Fruit fly (Drosophila melanogaster) whole organism, embryonic: ENCODE measurements around the gene CG17376.

Experiments
- ATbp ChIP-seq: fragments of 200-800 bp; sonication (Bioruptor generic); optimal IDR thresholded peaks from 2 replicates; lab custom pipeline; 2017; ENCODE audit warnings: missing biosample characterization, mild to moderate bottlenecking, missing genetic modification characterization, missing genetic modification reagents
- Atf6 ChIP-seq: fragments of 200-800 bp; sonication (Bioruptor generic); IDR thresholded peaks from 2 replicates; pipeline ENCODE4 v1.3.6; 2022; ENCODE audit warnings: missing biosample characterization, missing genetic modification characterization
- CG1024 ChIP-seq: fragments of 200-800 bp; sonication (Bioruptor generic); IDR thresholded peaks from 2 replicates; pipeline ENCODE4 v1.3.6; 2022; ENCODE audit warnings: missing biosample characterization, missing genetic modification characterization
- CG10321 ChIP-seq: fragments of 200-800 bp; sonication (Bioruptor generic); IDR thresholded peaks from 2 replicates; pipeline ENCODE4 v1.3.6; 2022; ENCODE audit warnings: missing biosample characterization, missing genetic modification characterization
- CG10959 ChIP-seq: fragments of 200-800 bp; sonication (Bioruptor generic); IDR thresholded peaks from 2 replicates; pipeline ENCODE4 v1.3.6; 2022; ENCODE audit warnings: missing biosample characterization, missing genetic modification characterization
- CG12071 ChIP-seq: fragments of 200-800 bp; sonication (Bioruptor generic); optimal IDR thresholded peaks from 3 replicates; lab custom pipeline; 2018; ENCODE audit warnings: missing biosample characterization, mild to moderate bottlenecking, missing genetic modification characterization
- CG13424 ChIP-seq: fragments of 200-800 bp; sonication (Bioruptor generic); optimal IDR thresholded peaks from 2 replicates; lab custom pipeline; 2019; ENCODE audit warnings: missing biosample characterization, mild to moderate bottlenecking, missing genetic modification characterization, moderate library complexity
- CG14667 ChIP-seq: fragments of 200-800 bp; sonication (Bioruptor generic); IDR thresholded peaks from 2 replicates; pipeline ENCODE4 v1.3.6; 2022; ENCODE audit warnings: missing biosample characterization, missing genetic modification characterization
- CG15073 ChIP-seq: fragments of 200-800 bp; sonication (Bioruptor generic); optimal IDR thresholded peaks from 2 replicates; lab custom pipeline; 2016; ENCODE audit warnings: missing biosample characterization, missing genetic modification characterization
- CG15479 ChIP-seq: fragments of 200-800 bp; sonication (Bioruptor generic); optimal IDR thresholded peaks from 3 replicates; lab custom pipeline; 2019; ENCODE audit warnings: missing biosample characterization, mild to moderate bottlenecking, missing genetic modification characterization, moderate library complexity
- CG16813 ChIP-seq: fragments of 200-800 bp; sonication (Bioruptor generic); IDR thresholded peaks from 3 replicates; pipeline ENCODE4 v1.3.6; 2022; ENCODE audit warnings: missing biosample characterization, missing genetic modification characterization; ENCODE audit not compliant: partially characterized antibody
- CG1792 ChIP-seq: fragments of 200-800 bp; sonication (Bioruptor generic); optimal IDR thresholded peaks from 2 replicates; lab custom pipeline; 2016; ENCODE audit warnings: missing biosample characterization, missing genetic modification characterization
- CG4404 ChIP-seq: fragments of 200-800 bp; sonication (Bioruptor generic); IDR thresholded peaks from 2 replicates; pipeline ENCODE4 v1.3.6; 2022; ENCODE audit warnings: missing biosample characterization, missing genetic modification characterization
- Chrac-16 ChIP-seq: fragments of 200-800 bp; sonication (Bioruptor generic); optimal IDR thresholded peaks from 3 replicates; lab custom pipeline; 2016; ENCODE audit warnings: missing biosample characterization, missing genetic modification characterization
- D19A ChIP-seq: fragments of 200-800 bp; optimal IDR thresholded peaks from 3 replicates; lab custom pipeline; 2019; ENCODE audit warnings: missing biosample characterization, mild to moderate bottlenecking, missing genetic modification characterization, moderate library complexity
- Dbx ChIP-seq: fragments of 200-800 bp; sonication (Bioruptor generic); IDR thresholded peaks from 3 replicates; pipeline ENCODE4 v1.3.6; 2022; ENCODE audit warnings: missing biosample characterization, missing genetic modification characterization
- Doc3 ChIP-seq: fragments of 200-800 bp; sonication (Bioruptor generic); IDR thresholded peaks from 3 replicates; pipeline ENCODE4 v1.3.6; 2022; ENCODE audit warnings: missing biosample characterization, missing genetic modification characterization; ENCODE audit not compliant: partially characterized antibody
- HmgZ ChIP-seq: fragments of 200-800 bp; sonication (Bioruptor generic); optimal IDR thresholded peaks from 2 replicates; lab custom pipeline; 2018; ENCODE audit warnings: missing biosample characterization, mild to moderate bottlenecking, missing genetic modification characterization
- Pdp1 ChIP-seq, 2 experiments: fragments of 200-800 bp; sonication (Bioruptor generic); optimal IDR thresholded peaks; 3 replicates each; lab custom pipeline; 2016; ENCODE audit warnings: missing biosample characterization in 2 of 2, missing genetic modification characterization in 2 of 2, mild to moderate bottlenecking in 1 of 2, moderate library complexity in 1 of 2
- Sox102F ChIP-seq: fragments of 200-800 bp; sonication (Bioruptor generic); optimal IDR thresholded peaks from 2 replicates; lab custom pipeline; 2018; ENCODE audit warnings: missing biosample characterization, mild to moderate bottlenecking, missing genetic modification characterization, moderate library complexity
- chm ChIP-seq: fragments of 200-800 bp; sonication (Bioruptor generic); IDR thresholded peaks from 2 replicates; pipeline ENCODE4 v1.3.6; 2022; ENCODE audit warnings: missing biosample characterization, missing genetic modification characterization
- exex ChIP-seq: fragments of 200-800 bp; sonication (Bioruptor generic); optimal IDR thresholded peaks from 4 replicates; lab custom pipeline; 2018; ENCODE audit warnings: missing biosample characterization, mild to moderate bottlenecking, missing genetic modification characterization, moderate library complexity
- h ChIP-seq: fragments of >200 bp; optimal IDR thresholded peaks from 2 replicates; lab custom pipeline; 2017
- jigr1 ChIP-seq: fragments of 200-800 bp; sonication (Bioruptor generic); IDR thresholded peaks from 3 replicates; pipeline ENCODE4 v1.3.6; 2022; ENCODE audit warnings: missing biosample characterization, missing genetic modification characterization
- ken ChIP-seq: fragments of 200-800 bp; sonication (Bioruptor generic); IDR thresholded peaks from 3 replicates; pipeline ENCODE4 v1.3.6; 2022; ENCODE audit warnings: missing biosample characterization, missing genetic modification characterization
- lab ChIP-seq: fragments of 200-800 bp; sonication (Bioruptor generic); optimal IDR thresholded peaks from 3 replicates; lab custom pipeline; 2017; ENCODE audit warnings: missing biosample characterization, missing genetic modification characterization, mild to moderate bottlenecking, moderate library complexity, missing genetic modification reagents
- lbe ChIP-seq: fragments of 200-800 bp; sonication (Bioruptor generic); optimal IDR thresholded peaks from 2 replicates; lab custom pipeline; 2016; ENCODE audit warnings: missing biosample characterization, mild to moderate bottlenecking, missing genetic modification characterization
- lmd ChIP-seq: fragments of 200-800 bp; sonication (Bioruptor generic); IDR thresholded peaks from 2 replicates; pipeline ENCODE4 v1.3.6; 2022; ENCODE audit warnings: missing biosample characterization, missing genetic modification characterization
- mirr ChIP-seq: fragments of 200-800 bp; sonication (Bioruptor generic); optimal IDR thresholded peaks from 3 replicates; lab custom pipeline; 2018; ENCODE audit warnings: missing biosample characterization, mild to moderate bottlenecking, missing genetic modification characterization
- nom ChIP-seq: fragments of 200-800 bp; sonication (Bioruptor generic); optimal IDR thresholded peaks from 2 replicates; lab custom pipeline; 2017; ENCODE audit warnings: missing biosample characterization, missing genetic modification characterization, mild to moderate bottlenecking, moderate library complexity, missing genetic modification reagents
- pho ChIP-seq: fragments of 200-800 bp; sonication (Bioruptor generic); optimal IDR thresholded peaks from 2 replicates; lab custom pipeline; 2016; ENCODE audit warnings: missing biosample characterization, missing genetic modification characterization
- prd ChIP-seq, 3 experiments: fragments of >200 bp in 2 of 3; fragments of 200-800 bp in 1 of 3; sonication (Bioruptor generic) in 1 of 3; optimal IDR thresholded peaks in 2 of 3; IDR thresholded peaks in 1 of 3; 2 replicates in 2 of 3; 3 replicates in 1 of 3; pipeline versions ENCODE4 v1.3.6 to Lab custom; 2017 to 2022; ENCODE audit warnings: missing biosample characterization in 1 of 3, missing genetic modification characterization in 1 of 3
- pros ChIP-seq: fragments of 200-800 bp; sonication (Bioruptor generic); optimal IDR thresholded peaks from 3 replicates; lab custom pipeline; 2019; ENCODE audit warnings: missing biosample characterization, mild to moderate bottlenecking, missing genetic modification characterization, moderate library complexity
- salm ChIP-seq: fragments of 200-800 bp; sonication (Bioruptor generic); optimal IDR thresholded peaks from 2 replicates; lab custom pipeline; 2018; ENCODE audit warnings: missing biosample characterization, mild to moderate bottlenecking, missing genetic modification characterization
- sd ChIP-seq: fragments of 200-800 bp; sonication (Bioruptor generic); optimal IDR thresholded peaks from 3 replicates; lab custom pipeline; 2018; ENCODE audit warnings: missing biosample characterization, mild to moderate bottlenecking, missing genetic modification characterization, moderate library complexity
- sens ChIP-seq: fragments of 200-800 bp; sonication (Bioruptor generic); peaks from one replicate; lab custom pipeline; 2016; ENCODE audit warnings: missing biosample characterization, missing genetic modification characterization
- sr ChIP-seq: fragments of 200-800 bp; sonication (Bioruptor generic); IDR thresholded peaks from 3 replicates; pipeline ENCODE4 v1.3.6; 2022; ENCODE audit warnings: missing biosample characterization, missing genetic modification characterization
- sug ChIP-seq: fragments of 200-800 bp; optimal IDR thresholded peaks from 2 replicates; lab custom pipeline; 2019; ENCODE audit warnings: missing biosample characterization, mild to moderate bottlenecking, missing genetic modification characterization, moderate library complexity
- tgo ChIP-seq: fragments of 200-800 bp; sonication (Bioruptor generic); IDR thresholded peaks from 3 replicates; pipeline ENCODE4 v1.3.6; 2022; ENCODE audit warnings: missing biosample characterization, missing genetic modification characterization
- tin ChIP-seq: fragments of 200-800 bp; sonication (Bioruptor generic); optimal IDR thresholded peaks from 3 replicates; lab custom pipeline; 2016; ENCODE audit warnings: missing biosample characterization, missing genetic modification characterization
- trem ChIP-seq: fragments of 200-800 bp; optimal IDR thresholded peaks from 3 replicates; lab custom pipeline; 2019; ENCODE audit warnings: missing biosample characterization, mild to moderate bottlenecking, missing genetic modification characterization, moderate library complexity
- trh ChIP-seq: fragments of 200-800 bp; sonication (Bioruptor generic); optimal IDR thresholded peaks from 2 replicates; lab custom pipeline; 2016; ENCODE audit warnings: missing biosample characterization, missing genetic modification characterization
- zf30C ChIP-seq: fragments of 200-800 bp; sonication (Bioruptor generic); optimal IDR thresholded peaks from 3 replicates; lab custom pipeline; 2018; ENCODE audit warnings: missing biosample characterization, mild to moderate bottlenecking, missing genetic modification characterization

The CG17376 gene

DNA sequence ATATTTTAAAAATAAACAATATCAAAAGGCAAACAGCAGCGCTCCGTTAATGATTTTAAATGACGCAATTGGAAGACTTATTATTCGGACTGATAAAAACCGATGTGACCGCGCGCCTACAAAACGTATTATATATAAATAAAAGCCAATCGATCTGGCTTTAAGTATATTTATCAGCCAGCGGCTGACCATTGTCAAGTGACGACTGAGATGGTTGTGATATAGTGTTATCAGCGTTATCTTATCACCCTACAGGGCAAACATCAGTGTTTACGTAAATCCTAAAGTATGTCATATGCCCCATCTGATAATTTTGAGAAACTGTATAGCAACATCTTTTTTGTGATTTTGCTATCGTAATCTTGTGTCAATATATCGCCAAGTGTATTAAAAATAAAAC, 11.3 kb downstream of the CG17376 start (continued):
- TF ChIP-seq CG16813: no peak
- TF ChIP-seq zf30C (GFP tag; lab: Kevin White, UChicago): no peak
- TF ChIP-seq ATbp (GFP tag; lab: Kevin White, UChicago): peak; percentile 32
- TF ChIP-seq Doc3 (GFP tag; lab: Robert Waterston, UW): no peak
- TF ChIP-seq sr (GFP tag; lab: Robert Waterston, UW): no peak
- TF ChIP-seq chm (GFP tag; lab: Robert Waterston, UW): 0 out of 2 replicates have a peak, but pooled peaks have one; percentile 8
- TF ChIP-seq CG10321 (GFP tag; lab: Robert Waterston, UW): no peak
- TF ChIP-seq ken: no peak
- no peak for TF ChIP-seq trh (GFP tag; lab: Kevin White, UChicago)
- TF ChIP-seq prd (optimal IDR thresholded peaks at IDR 0.05; lab: Kevin White, UChicago): no peak
- TF ChIP-seq prd (GFP tag; IDR thresholded peaks at IDR 0.05; lab: Robert Waterston, UW): no peak
- 0 out of 2 replicates have a peak, but pooled peaks have one; percentile 9 for TF ChIP-seq Atf6 (GFP tag; lab: Robert Waterston, UW)
- TF ChIP-seq nom: peak; percentile 41
- no peak for TF ChIP-seq pho
- no peak for TF ChIP-seq CG13424 (tag; lab: Kevin White, UChicago)
- TF ChIP-seq pros (GFP tag; lab: Kevin White, UChicago): peak; percentile 16
- no peak for TF ChIP-seq Sox102F (GFP tag; lab: Kevin White, UChicago)
- no peak for TF ChIP-seq lmd (GFP tag; lab: Robert Waterston, UW)
- no peak for TF ChIP-seq CG14667 (GFP tag; lab: Robert Waterston, UW)
- TF ChIP-seq CG15479 (GFP tag; lab: Kevin White, UChicago): peak; percentile 25
- TF ChIP-seq jigr1: no peak
- TF ChIP-seq CG4404 (GFP tag; lab: Robert Waterston, UW): no peak
- TF ChIP-seq HmgZ (tag; lab: Kevin White, UChicago): peak; percentile 13
- peak; percentile 70 for TF ChIP-seq sug (tag; lab: Kevin White, UChicago)
- TF ChIP-seq lbe: peak; percentile 34
- no peak for TF ChIP-seq trem (tag; lab: Kevin White, UChicago)
- peak; percentile 25 for TF ChIP-seq CG12071
- TF ChIP-seq sens: peak; percentile 73
- TF ChIP-seq h (lab: Kevin White, UChicago): no peak
- TF ChIP-seq Pdp1 (GFP tag; optimal IDR thresholded peaks at IDR 0.05; lab: Kevin White, UChicago): peak in 1 of 2 experiments; percentile 85
- TF ChIP-seq exex (tag; lab: Kevin White, UChicago): peak; percentile 91
- TF ChIP-seq CG10959 (GFP tag; lab: Robert Waterston, UW): no peak
- no peak for TF ChIP-seq CG1792 (GFP tag; lab: Kevin White, UChicago)
- peak; percentile 58 for TF ChIP-seq salm (tag; lab: Kevin White, UChicago)
- TF ChIP-seq tgo (GFP tag; lab: Robert Waterston, UW): no peak
- no peak for TF ChIP-seq CG1024 (GFP tag; lab: Robert Waterston, UW)
- TF ChIP-seq CG15073 (GFP tag; lab: Kevin White, UChicago): no peak
- no peak for TF ChIP-seq tin (GFP tag; lab: Kevin White, UChicago)
- TF ChIP-seq lab (GFP tag; lab: Kevin White, UChicago): peak; percentile 84
- peak; percentile 27 for TF ChIP-seq sd (tag; lab: Kevin White, UChicago)
- no peak for TF ChIP-seq Chrac-16
- peak; percentile 88 for TF ChIP-seq mirr
- no peak for TF ChIP-seq Dbx (GFP tag; lab: Robert Waterston, UW)
- TF ChIP-seq D19A: peak; percentile 11
